Worm (Caenorhabditis elegans): ENCODE results near the gene sma-2.

DNA sequence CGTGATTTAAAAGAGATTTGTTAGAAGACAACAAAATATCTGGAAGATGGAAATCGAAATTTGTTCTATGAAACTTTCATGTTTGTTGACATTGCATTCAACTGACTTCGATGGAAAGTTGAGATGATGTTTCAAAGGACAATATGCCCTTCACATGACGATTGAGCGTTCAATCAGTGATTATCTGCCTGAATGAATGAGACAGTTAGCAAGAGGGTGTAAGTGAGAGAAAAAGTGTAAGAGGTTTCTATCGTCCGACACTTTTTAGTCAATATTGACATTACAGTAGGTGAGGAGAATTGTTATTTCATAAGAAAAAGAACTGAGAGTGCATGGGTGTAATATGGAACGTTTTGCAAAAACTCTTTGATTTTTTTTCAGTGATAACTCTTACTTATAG, 16.2 kb upstream of the sma-2 start:
- TF ChIP-seq ama-1 (optimal IDR thresholded peaks at IDR 0.05) (no peak), hmg-4 (GFP tag; optimal IDR thresholded peaks at IDR 0.05) (no peak)
